Worm (Caenorhabditis elegans): ENCODE measurements around the gene Y49E10.16.
"Not testable (repeated sequence)": the region's sequence is repeated elsewhere in the genome, so short reads cannot be mapped to it uniquely, and the experiment has no call there.

The Y49E10.16 gene

ce11 chrIII:12430209-12430608 lies at the start of gene Y49E10.16:
Y49E10.16 (plus strand) TSS chrIII:12430509.
- no peak for TF ChIP-seq hmbx-1 (tag; optimal IDR thresholded peaks at IDR 0.05)
- no peak for TF ChIP-seq flt-1 (GFP tag; IDR thresholded peaks at IDR 0.05)
- TF ChIP-seq tra-4 (tag; optimal IDR thresholded peaks at IDR 0.05): no peak
- no peak for TF ChIP-seq scrt-1 (GFP tag; IDR thresholded peaks at IDR 0.05)
- TF ChIP-seq tbx-37 (GFP tag; conservative IDR thresholded peaks at IDR 0.05): no peak
- no peak for TF ChIP-seq sea-1 (GFP tag; conservative IDR thresholded peaks at IDR 0.05)
- TF ChIP-seq B0310.2 (tag; optimal IDR thresholded peaks at IDR 0.05): no peak
- no peak for TF ChIP-seq F13C5.2 (tag; optimal IDR thresholded peaks at IDR 0.05)
- no peak for TF ChIP-seq hmg-4 (GFP tag; optimal IDR thresholded peaks at IDR 0.05)
- no peak for TF ChIP-seq pes-1 (GFP tag; IDR thresholded peaks at IDR 0.05)
- no peak for TF ChIP-seq ama-1 (optimal IDR thresholded peaks at IDR 0.05)
- TF ChIP-seq tbx-11 (GFP tag; IDR thresholded peaks at IDR 0.05): no peak
- TF ChIP-seq ets-7 (tag; optimal IDR thresholded peaks at IDR 0.05): no peak
- no peak for TF ChIP-seq aly-1 (tag; optimal IDR thresholded peaks at IDR 0.05)

- not testable (repeated sequence) for TF ChIP-seq flt-1 (GFP tag; IDR thresholded peaks at IDR 0.05); scrt-1 (GFP tag; IDR thresholded peaks at IDR 0.05); sea-1 (GFP tag; conservative IDR thresholded peaks at IDR 0.05)
Observed at ce11 chrIII:12383709-12384108, 46.6 kb upstream of the Y49E10.16 start, which contains the start of gene Y49E10.4. Y49E10.4 (minus strand) TSS chrIII:12383809.

- not testable (repeated sequence) for TF ChIP-seq hmg-4 (GFP tag; optimal IDR thresholded peaks at IDR 0.05); aly-1 (tag; optimal IDR thresholded peaks at IDR 0.05); hnd-1 (tag; optimal IDR thresholded peaks at IDR 0.05)
Observed at ce11 chrIII:12386597-12386996, 43.7 kb upstream of the Y49E10.16 start, which contains the start of gene Y49E10.30. Y49E10.30 (plus strand) TSS chrIII:12386897.

- TF ChIP-seq F13C5.2 (tag; optimal IDR thresholded peaks at IDR 0.05) (no peak), hmg-4 (GFP tag; optimal IDR thresholded peaks at IDR 0.05) (no peak), tra-4 (tag; optimal IDR thresholded peaks at IDR 0.05) (no peak), tbx-37 (GFP tag; conservative IDR thresholded peaks at IDR 0.05) (no peak), sea-1 (GFP tag; conservative IDR thresholded peaks at IDR 0.05) (no peak), pes-1 (GFP tag; IDR thresholded peaks at IDR 0.05) (no peak), flt-1 (GFP tag; IDR thresholded peaks at IDR 0.05) (no peak), ceh-36 (tag; optimal IDR thresholded peaks at IDR 0.05) (no peak), hnd-1 (tag; optimal IDR thresholded peaks at IDR 0.05) (no peak), ama-1 (optimal IDR thresholded peaks at IDR 0.05) (no peak), tbx-11 (GFP tag; IDR thresholded peaks at IDR 0.05) (no peak), ceh-13 (GFP tag; optimal IDR thresholded peaks at IDR 0.05) (no peak), B0310.2 (tag; optimal IDR thresholded peaks at IDR 0.05) (no peak)
Observed at ce11 chrIII:12388106-12388505, 42.2 kb upstream of the Y49E10.16 start.

- no peak for TF ChIP-seq pes-1 (GFP tag; IDR thresholded peaks at IDR 0.05)
- no peak for TF ChIP-seq tra-4 (tag; optimal IDR thresholded peaks at IDR 0.05)
- no peak for TF ChIP-seq hmg-4 (GFP tag; optimal IDR thresholded peaks at IDR 0.05)
- TF ChIP-seq tbx-11 (GFP tag; IDR thresholded peaks at IDR 0.05): no peak
- TF ChIP-seq ceh-13 (GFP tag; optimal IDR thresholded peaks at IDR 0.05): no peak
- TF ChIP-seq flt-1 (GFP tag; IDR thresholded peaks at IDR 0.05): no peak
- no peak for TF ChIP-seq hnd-1 (tag; optimal IDR thresholded peaks at IDR 0.05)
- no peak for TF ChIP-seq hmbx-1 (tag; optimal IDR thresholded peaks at IDR 0.05)
- TF ChIP-seq sea-1 (GFP tag; conservative IDR thresholded peaks at IDR 0.05): no peak
- TF ChIP-seq ceh-36 (tag; optimal IDR thresholded peaks at IDR 0.05): no peak
- no peak for TF ChIP-seq scrt-1 (GFP tag; IDR thresholded peaks at IDR 0.05)
- no peak for TF ChIP-seq ama-1 (optimal IDR thresholded peaks at IDR 0.05)
- TF ChIP-seq aly-1 (tag; optimal IDR thresholded peaks at IDR 0.05): no peak
- TF ChIP-seq tbx-37 (GFP tag; conservative IDR thresholded peaks at IDR 0.05): no peak
- no peak for TF ChIP-seq F13C5.2 (tag; optimal IDR thresholded peaks at IDR 0.05)
- TF ChIP-seq B0310.2 (tag; optimal IDR thresholded peaks at IDR 0.05): no peak
- TF ChIP-seq ets-7 (tag; optimal IDR thresholded peaks at IDR 0.05): no peak
Observed at ce11 chrIII:12395085-12395484, 35.2 kb upstream of the Y49E10.16 start, which contains the start of gene Y49E10.10. Y49E10.10 (plus strand) TSS chrIII:12395465.

- TF ChIP-seq hmg-4 (GFP tag; optimal IDR thresholded peaks at IDR 0.05) (no peak), ceh-13 (GFP tag; optimal IDR thresholded peaks at IDR 0.05) (no peak), flt-1 (GFP tag; IDR thresholded peaks at IDR 0.05) (no peak)
Observed at ce11 chrIII:12398468-12398867, 31.8 kb upstream of the Y49E10.16 start.

- TF ChIP-seq tbx-37 (GFP tag; conservative IDR thresholded peaks at IDR 0.05) (peak; percentile 48; the same call in 1 of the 2 replicates), pes-1 (GFP tag; IDR thresholded peaks at IDR 0.05) (peak; percentile 81), B0310.2 (tag; optimal IDR thresholded peaks at IDR 0.05) (peak; percentile 22), hmg-4 (GFP tag; optimal IDR thresholded peaks at IDR 0.05) (peak; percentile 8), ceh-36 (tag; optimal IDR thresholded peaks at IDR 0.05) (peak; percentile 54), flt-1 (GFP tag; IDR thresholded peaks at IDR 0.05) (peak; percentile 75), hmbx-1 (tag; optimal IDR thresholded peaks at IDR 0.05) (peak; percentile 15), sea-1 (GFP tag; conservative IDR thresholded peaks at IDR 0.05) (no peak), scrt-1 (GFP tag; IDR thresholded peaks at IDR 0.05) (peak; percentile 77), hnd-1 (tag; optimal IDR thresholded peaks at IDR 0.05) (peak; percentile 6), ama-1 (optimal IDR thresholded peaks at IDR 0.05) (no peak), F13C5.2 (tag; optimal IDR thresholded peaks at IDR 0.05) (peak; percentile 40), aly-1 (tag; optimal IDR thresholded peaks at IDR 0.05) (peak; percentile 68), ets-7 (tag; optimal IDR thresholded peaks at IDR 0.05) (no peak), ceh-13 (GFP tag; optimal IDR thresholded peaks at IDR 0.05) (peak; percentile 31), tra-4 (tag; optimal IDR thresholded peaks at IDR 0.05) (no peak), tbx-11 (GFP tag; IDR thresholded peaks at IDR 0.05) (peak; percentile 56; the same call in 1 of the 2 replicates)
Observed at ce11 chrIII:12399709-12400108, 30.6 kb upstream of the Y49E10.16 start.

ce11 chrIII:12410304-12410703 lies 20.0 kb upstream of the Y49E10.16 start:
- no peak for TF ChIP-seq hmg-4 (GFP tag; optimal IDR thresholded peaks at IDR 0.05)
